Fruit fly (Drosophila melanogaster) whole organism, embryonic: ENCODE measurements around the gene alphaKap4.

ENCODE experiments used
- Atf3 ChIP-seq: fragments of 200-800 bp; sonication (Bioruptor generic); optimal IDR thresholded peaks from 3 replicates; lab custom pipeline; 2016; ENCODE audit warnings: missing biosample characterization, missing genetic modification characterization
- Bteb2 ChIP-seq: fragments of 200-800 bp; sonication (Bioruptor generic); optimal IDR thresholded peaks from 2 replicates; lab custom pipeline; 2016; ENCODE audit warnings: missing biosample characterization, missing genetic modification characterization
- CG1024 ChIP-seq: fragments of 200-800 bp; sonication (Bioruptor generic); IDR thresholded peaks from 2 replicates; pipeline ENCODE4 v1.3.6; 2022; ENCODE audit warnings: missing biosample characterization, missing genetic modification characterization
- CG10959 ChIP-seq: fragments of 200-800 bp; sonication (Bioruptor generic); IDR thresholded peaks from 2 replicates; pipeline ENCODE4 v1.3.6; 2022; ENCODE audit warnings: missing biosample characterization, missing genetic modification characterization
- CG12659 ChIP-seq: fragments of 200-800 bp; sonication (Bioruptor generic); optimal IDR thresholded peaks from 3 replicates; lab custom pipeline; 2017; ENCODE audit warnings: mild to moderate bottlenecking, missing biosample characterization, missing genetic modification reagents, missing genetic modification characterization
- CG13296 ChIP-seq: fragments of 200-800 bp; sonication (Bioruptor generic); optimal IDR thresholded peaks from 3 replicates; lab custom pipeline; 2018; ENCODE audit warnings: missing biosample characterization, mild to moderate bottlenecking, missing genetic modification characterization
- CG15514 ChIP-seq: fragments of 200-800 bp; sonication (Bioruptor generic); optimal IDR thresholded peaks from 3 replicates; lab custom pipeline; 2017; ENCODE audit warnings: missing biosample characterization, missing genetic modification characterization, mild to moderate bottlenecking, moderate library complexity, missing genetic modification reagents
- CG16779 ChIP-seq: fragments of 200-800 bp; sonication (Bioruptor generic); IDR thresholded peaks from 2 replicates; pipeline ENCODE4 v1.3.6; 2022; ENCODE audit warnings: missing biosample characterization, missing genetic modification characterization
- CG17385 ChIP-seq: fragments of 200-800 bp; sonication (Bioruptor generic); optimal IDR thresholded peaks from 3 replicates; lab custom pipeline; 2018; ENCODE audit warnings: missing biosample characterization, mild to moderate bottlenecking, missing genetic modification characterization
- CG18764 ChIP-seq: fragments of 200-800 bp; sonication (Bioruptor generic); optimal IDR thresholded peaks from 3 replicates; lab custom pipeline; 2016; ENCODE audit warnings: missing biosample characterization, missing genetic modification characterization
- CG31224 ChIP-seq: fragments of 200-800 bp; sonication (Bioruptor generic); IDR thresholded peaks from 2 replicates; pipeline ENCODE4 v1.3.6; 2022; ENCODE audit warnings: missing biosample characterization, missing genetic modification characterization
- CG3407 ChIP-seq: fragments of 200-800 bp; sonication (Bioruptor generic); optimal IDR thresholded peaks from 2 replicates; lab custom pipeline; 2018; ENCODE audit warnings: missing biosample characterization, mild to moderate bottlenecking, missing genetic modification characterization
- CG34224 ChIP-seq: fragments of 200-800 bp; sonication (Bioruptor generic); IDR thresholded peaks from 3 replicates; pipeline ENCODE4 v1.3.6; 2022; ENCODE audit warnings: missing biosample characterization, missing genetic modification characterization; ENCODE audit not compliant: partially characterized antibody
- CG34376 ChIP-seq: fragments of 200-800 bp; sonication (Bioruptor generic); optimal IDR thresholded peaks from 2 replicates; lab custom pipeline; 2018; ENCODE audit warnings: missing biosample characterization, mild to moderate bottlenecking, missing genetic modification characterization
- CG42726 ChIP-seq: fragments of 200-800 bp; sonication (Bioruptor generic); IDR thresholded peaks from 2 replicates; pipeline ENCODE4 v1.3.6; 2022; ENCODE audit warnings: missing biosample characterization, missing genetic modification characterization; ENCODE audit not compliant: partially characterized antibody
- CG4404 ChIP-seq: fragments of 200-800 bp; sonication (Bioruptor generic); IDR thresholded peaks from 2 replicates; pipeline ENCODE4 v1.3.6; 2022; ENCODE audit warnings: missing biosample characterization, missing genetic modification characterization
- CG4730 ChIP-seq: fragments of 200-800 bp; sonication (Bioruptor generic); IDR thresholded peaks from 2 replicates; pipeline ENCODE4 v1.3.6; 2022; ENCODE audit warnings: missing biosample characterization, missing genetic modification characterization
- CG7745 ChIP-seq: fragments of 200-800 bp; sonication (Bioruptor generic); optimal IDR thresholded peaks from 2 replicates; lab custom pipeline; 2018; ENCODE audit warnings: missing biosample characterization, mild to moderate bottlenecking, missing genetic modification characterization, moderate library complexity
- Camta ChIP-seq: fragments of 200-800 bp; sonication (Bioruptor generic); optimal IDR thresholded peaks from 2 replicates; lab custom pipeline; 2016; ENCODE audit warnings: missing biosample characterization, missing genetic modification characterization
- Dad ChIP-seq: fragments of 200-800 bp; sonication (Bioruptor generic); optimal IDR thresholded peaks from 3 replicates; lab custom pipeline; 2016; ENCODE audit warnings: missing biosample characterization, missing genetic modification characterization
- Dbx ChIP-seq: fragments of 200-800 bp; sonication (Bioruptor generic); IDR thresholded peaks from 3 replicates; pipeline ENCODE4 v1.3.6; 2022; ENCODE audit warnings: missing biosample characterization, missing genetic modification characterization
- Dp ChIP-seq: fragments of 200-800 bp; sonication (Bioruptor generic); optimal IDR thresholded peaks from 2 replicates; lab custom pipeline; 2018; ENCODE audit warnings: missing biosample characterization, mild to moderate bottlenecking, missing genetic modification characterization, moderate library complexity
- E2f1 ChIP-seq: fragments of 200-800 bp; sonication (Bioruptor generic); IDR thresholded peaks from 2 replicates; pipeline ENCODE4 v1.3.6; 2022; ENCODE audit warnings: missing biosample characterization, missing genetic modification characterization
- MBD-R2 ChIP-seq: fragments of 200-800 bp; sonication (Bioruptor generic); IDR thresholded peaks from 2 replicates; pipeline ENCODE4 v1.3.6; 2022; ENCODE audit warnings: missing biosample characterization, missing genetic modification characterization
- MESR4 ChIP-seq: fragments of 200-800 bp; sonication (Bioruptor generic); optimal IDR thresholded peaks from 2 replicates; lab custom pipeline; 2018; ENCODE audit warnings: missing biosample characterization, mild to moderate bottlenecking, missing genetic modification characterization, moderate library complexity
- Max ChIP-seq: fragments of 200-800 bp; sonication (Bioruptor generic); optimal IDR thresholded peaks from 2 replicates; lab custom pipeline; 2016; ENCODE audit warnings: missing biosample characterization, mild to moderate bottlenecking, missing genetic modification characterization
- Meics ChIP-seq: fragments of 200-800 bp; sonication (Bioruptor generic); optimal IDR thresholded peaks from 2 replicates; lab custom pipeline; 2017; ENCODE audit warnings: missing biosample characterization, mild to moderate bottlenecking, missing genetic modification characterization
- Nf-YC ChIP-seq: fragments of 200-800 bp; optimal IDR thresholded peaks from 3 replicates; lab custom pipeline; 2019; ENCODE audit warnings: missing biosample characterization, mild to moderate bottlenecking, missing genetic modification characterization, moderate library complexity
- Oaz ChIP-seq: fragments of 200-800 bp; sonication (Bioruptor generic); IDR thresholded peaks from 2 replicates; pipeline ENCODE4 v1.3.6; 2022; ENCODE audit warnings: missing biosample characterization, missing genetic modification characterization
- Rx ChIP-seq: fragments of 200-800 bp; sonication (Bioruptor generic); IDR thresholded peaks from 2 replicates; pipeline ENCODE4 v1.3.6; 2022; ENCODE audit warnings: missing biosample characterization, missing genetic modification characterization
- Scr ChIP-seq: fragments of 200-800 bp; sonication (Bioruptor generic); IDR thresholded peaks from 2 replicates; pipeline ENCODE4 v1.3.6; 2022; ENCODE audit warnings: missing biosample characterization, missing genetic modification characterization; ENCODE audit not compliant: partially characterized antibody
- Ssrp ChIP-seq: fragments of 200-800 bp; sonication (Bioruptor generic); optimal IDR thresholded peaks from 2 replicates; lab custom pipeline; 2018; ENCODE audit warnings: missing biosample characterization, mild to moderate bottlenecking, missing genetic modification characterization, moderate library complexity
- al ChIP-seq: fragments of 200-800 bp; sonication (Bioruptor generic); IDR thresholded peaks from 2 replicates; pipeline ENCODE4 v1.3.6; 2022; ENCODE audit warnings: missing biosample characterization, missing genetic modification characterization
- ase ChIP-seq: fragments of 200-800 bp; sonication (Bioruptor generic); IDR thresholded peaks from 3 replicates; pipeline ENCODE4 v1.3.6; 2022; ENCODE audit warnings: missing biosample characterization, missing genetic modification characterization
- ato ChIP-seq: fragments of 200-800 bp; sonication (Bioruptor generic); IDR thresholded peaks from 2 replicates; pipeline ENCODE4 v1.3.6; 2022; ENCODE audit warnings: missing biosample characterization, missing genetic modification characterization; ENCODE audit not compliant: partially characterized antibody
- cas ChIP-seq: fragments of 200-800 bp; sonication (Bioruptor generic); IDR thresholded peaks from 2 replicates; pipeline ENCODE4 v1.3.6; 2022; ENCODE audit warnings: missing biosample characterization, missing genetic modification characterization
- dimm ChIP-seq: fragments of 200-800 bp; sonication (Bioruptor generic); IDR thresholded peaks from 2 replicates; pipeline ENCODE4 v1.3.6; 2022; ENCODE audit warnings: missing biosample characterization, missing genetic modification characterization
- ewg ChIP-seq: fragments of 200-800 bp; sonication (Bioruptor generic); optimal IDR thresholded peaks from 3 replicates; lab custom pipeline; 2017; ENCODE audit warnings: mild to moderate bottlenecking, missing biosample characterization, missing genetic modification reagents, missing genetic modification characterization
- fd102C ChIP-seq: fragments of 200-800 bp; sonication (Bioruptor generic); optimal IDR thresholded peaks from 2 replicates; lab custom pipeline; 2018; ENCODE audit warnings: missing biosample characterization, mild to moderate bottlenecking, missing genetic modification characterization, moderate library complexity
- gro ChIP-seq: fragments of 200-800 bp; sonication (Bioruptor generic); optimal IDR thresholded peaks from 2 replicates; lab custom pipeline; 2016; ENCODE audit warnings: missing biosample characterization, missing genetic modification characterization
- gt ChIP-seq: fragments of 200-800 bp; sonication (Bioruptor generic); IDR thresholded peaks from 2 replicates; pipeline ENCODE4 v1.3.6; 2022; ENCODE audit warnings: missing biosample characterization, missing genetic modification characterization
- jigr1 ChIP-seq: fragments of 200-800 bp; sonication (Bioruptor generic); IDR thresholded peaks from 3 replicates; pipeline ENCODE4 v1.3.6; 2022; ENCODE audit warnings: missing biosample characterization, missing genetic modification characterization
- jing ChIP-seq: fragments of 200-800 bp; sonication (Bioruptor generic); optimal IDR thresholded peaks from 2 replicates; lab custom pipeline; 2018; ENCODE audit warnings: missing biosample characterization, mild to moderate bottlenecking, missing genetic modification characterization
- pan ChIP-seq, 4 experiments: fragments of >200 bp in 3 of 4; fragments of 200-800 bp in 1 of 4; sonication (Bioruptor generic) in 1 of 4; optimal IDR thresholded peaks in 3 of 4; IDR thresholded peaks in 1 of 4; 2 replicates each; pipeline versions ENCODE4 v1.3.6 to Lab custom; 2017 to 2022; ENCODE audit warnings: missing biosample characterization in 2 of 4, missing genetic modification characterization in 2 of 4, mixed read lengths in 1 of 4
- tin ChIP-seq: fragments of 200-800 bp; sonication (Bioruptor generic); optimal IDR thresholded peaks from 3 replicates; lab custom pipeline; 2016; ENCODE audit warnings: missing biosample characterization, missing genetic modification characterization
- tup ChIP-seq: fragments of 200-800 bp; sonication (Bioruptor generic); optimal IDR thresholded peaks from 2 replicates; lab custom pipeline; 2016; ENCODE audit warnings: missing biosample characterization, mild to moderate bottlenecking, missing genetic modification characterization, moderate library complexity
- usp ChIP-seq: fragments of >200 bp; optimal IDR thresholded peaks from 2 replicates; lab custom pipeline; 2017; ENCODE audit warnings: missing biosample characterization, missing genetic modification characterization
- vfl ChIP-seq: fragments of 200-800 bp; sonication (Bioruptor generic); optimal IDR thresholded peaks from 2 replicates; lab custom pipeline; 2016; ENCODE audit warnings: missing biosample characterization, missing genetic modification characterization
- vnd ChIP-seq: fragments of 200-800 bp; sonication (Bioruptor generic); IDR thresholded peaks from 3 replicates; pipeline ENCODE4 v1.3.6; 2022; ENCODE audit warnings: missing biosample characterization, missing genetic modification characterization; ENCODE audit not compliant: partially characterized antibody

Gene alphaKap4

DNA sequence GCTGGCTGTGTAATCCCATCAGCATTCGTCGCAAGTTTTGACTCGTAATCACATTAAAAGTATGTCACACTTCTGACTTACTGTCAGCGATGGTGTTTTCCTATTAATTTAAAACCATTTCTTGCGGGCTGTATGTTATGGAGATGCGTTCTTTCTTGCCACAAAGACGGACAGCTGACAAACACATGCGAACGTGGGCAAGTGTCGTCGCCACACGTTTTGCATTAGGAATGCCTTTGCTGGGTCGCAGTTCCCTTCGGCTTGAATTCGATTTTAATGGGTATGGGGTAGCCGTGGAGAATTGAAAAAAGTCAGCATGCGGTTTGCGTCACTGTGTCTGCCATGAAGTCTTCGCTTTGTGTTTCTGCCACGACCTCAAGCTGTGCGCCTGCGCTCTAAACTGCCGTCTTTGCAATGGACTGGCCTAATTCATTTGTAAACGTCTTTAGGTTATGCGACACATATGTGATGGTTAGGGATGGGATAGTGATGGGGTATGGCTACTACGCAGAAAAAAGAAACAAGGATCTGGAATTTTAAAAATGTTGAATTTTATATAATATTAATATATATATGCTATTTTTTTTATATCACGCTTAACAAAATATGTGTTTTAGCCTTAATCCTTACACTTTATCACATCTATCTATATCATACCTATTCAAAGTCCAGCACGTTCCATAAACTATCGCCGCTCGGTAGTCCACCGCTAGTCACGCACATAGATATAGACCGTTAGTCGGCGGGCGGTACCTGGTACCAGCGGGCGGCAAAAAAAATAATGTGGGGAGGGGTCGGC lies 16.9 kb downstream of the alphaKap4 start (continued):
- TF ChIP-seq CG13296 (GFP tag; lab: Kevin White, UChicago) (no peak), CG34376 (GFP tag; lab: Kevin White, UChicago) (no peak), CG34224 (no peak), Dbx (GFP tag; lab: Robert Waterston, UW) (no peak), Bteb2 (GFP tag; lab: Kevin White, UChicago) (no peak), CG12659 (GFP tag; lab: Kevin White, UChicago) (no peak), CG4404 (GFP tag; lab: Robert Waterston, UW) (peak; percentile 68), cas (no peak), Atf3 (GFP tag; lab: Kevin White, UChicago) (no peak), CG3407 (GFP tag; lab: Kevin White, UChicago) (no peak), dimm (GFP tag; lab: Robert Waterston, UW) (no peak), Meics (GFP tag; lab: Kevin White, UChicago) (no peak), fd102C (GFP tag; lab: Kevin White, UChicago) (peak; percentile 29), Scr (GFP tag; lab: Robert Waterston, UW) (peak; percentile 67), gro (GFP tag; lab: Kevin White, UChicago) (no peak), Dad (GFP tag; lab: Kevin White, UChicago) (no peak), MESR4 (GFP tag; lab: Kevin White, UChicago) (no peak), pan (optimal IDR thresholded peaks at IDR 0.05; lab: Kevin White, UChicago) (no peak), pan (GFP tag; optimal IDR thresholded peaks at IDR 0.05 in 1 of 2, IDR thresholded peaks at IDR 0.05 in 1 of 2) (peak in 1 of 2 experiments; percentile 11), Max (GFP tag; lab: Kevin White, UChicago) (no peak), vnd (GFP tag; lab: Robert Waterston, UW) (no peak), CG17385 (GFP tag; lab: Kevin White, UChicago) (no peak), CG42726 (GFP tag; lab: Robert Waterston, UW) (no peak), CG7745 (no peak), usp (GFP tag; lab: Kevin White, UChicago) (no peak), ase (GFP tag; lab: Robert Waterston, UW) (no peak), CG4730 (GFP tag; lab: Robert Waterston, UW) (no peak), jigr1 (no peak), CG31224 (no peak), Ssrp (tag; lab: Kevin White, UChicago) (peak; percentile 48), tin (no peak), tup (GFP tag; lab: Kevin White, UChicago) (no peak), E2f1 (GFP tag; lab: Robert Waterston, UW) (no peak), gt (GFP tag; lab: Robert Waterston, UW) (no peak; the same call in 1 of the 2 replicates), Dp (GFP tag; lab: Kevin White, UChicago) (no peak), MBD-R2 (GFP tag; lab: Robert Waterston, UW) (no peak), vfl (GFP tag; lab: Kevin White, UChicago) (no peak), ewg (GFP tag; lab: Kevin White, UChicago) (peak; percentile 12), CG10959 (GFP tag; lab: Robert Waterston, UW) (no peak), Nf-YC (tag; lab: Kevin White, UChicago) (no peak), CG18764 (GFP tag; lab: Kevin White, UChicago) (no peak), CG16779 (GFP tag; lab: Robert Waterston, UW) (no peak), CG1024 (GFP tag; lab: Robert Waterston, UW) (no peak), ato (0 out of 2 replicates have a peak, but pooled peaks have one; percentile 27), CG15514 (GFP tag; lab: Kevin White, UChicago) (no peak), Oaz (GFP tag; lab: Robert Waterston, UW) (no peak), Rx (no peak), jing (GFP tag; lab: Kevin White, UChicago) (no peak), al (GFP tag; lab: Robert Waterston, UW) (no peak), Camta (GFP tag; lab: Kevin White, UChicago) (no peak)
